Fruit fly (Drosophila melanogaster): ENCODE data around the gene CG7231.

Gene CG7231

DNA sequence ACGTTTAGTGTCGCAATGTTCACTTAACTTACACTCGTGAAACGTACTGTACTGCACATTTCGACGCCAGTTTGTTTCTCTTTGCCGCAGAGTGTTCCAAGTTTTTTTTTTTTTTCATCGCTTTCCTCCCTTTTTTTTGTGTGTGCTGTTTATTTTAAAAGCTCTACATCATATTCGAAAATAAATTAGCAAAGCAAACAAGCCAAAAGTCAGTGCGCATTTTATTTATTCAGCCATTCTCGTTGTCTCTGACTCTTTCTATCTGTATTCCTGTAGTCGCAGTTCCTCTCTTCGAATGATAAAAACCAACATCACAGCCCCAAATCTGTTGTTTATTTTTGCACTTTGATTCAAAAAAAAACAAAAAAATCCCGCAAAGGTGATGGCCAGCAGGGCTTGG lies 29.2 kb upstream of the CG7231 start:
- TF ChIP-seq h (optimal IDR thresholded peaks at IDR 0.05) (no peak), insv (optimal IDR thresholded peaks at IDR 0.05) (no peak), ttk (optimal IDR thresholded peaks at IDR 0.05) (no peak), Sin3A (optimal IDR thresholded peaks at IDR 0.05) (no peak), Myc (optimal IDR thresholded peaks at IDR 0.05) (no peak), psq (optimal IDR thresholded peaks at IDR 0.05) (no peak)

DNA sequence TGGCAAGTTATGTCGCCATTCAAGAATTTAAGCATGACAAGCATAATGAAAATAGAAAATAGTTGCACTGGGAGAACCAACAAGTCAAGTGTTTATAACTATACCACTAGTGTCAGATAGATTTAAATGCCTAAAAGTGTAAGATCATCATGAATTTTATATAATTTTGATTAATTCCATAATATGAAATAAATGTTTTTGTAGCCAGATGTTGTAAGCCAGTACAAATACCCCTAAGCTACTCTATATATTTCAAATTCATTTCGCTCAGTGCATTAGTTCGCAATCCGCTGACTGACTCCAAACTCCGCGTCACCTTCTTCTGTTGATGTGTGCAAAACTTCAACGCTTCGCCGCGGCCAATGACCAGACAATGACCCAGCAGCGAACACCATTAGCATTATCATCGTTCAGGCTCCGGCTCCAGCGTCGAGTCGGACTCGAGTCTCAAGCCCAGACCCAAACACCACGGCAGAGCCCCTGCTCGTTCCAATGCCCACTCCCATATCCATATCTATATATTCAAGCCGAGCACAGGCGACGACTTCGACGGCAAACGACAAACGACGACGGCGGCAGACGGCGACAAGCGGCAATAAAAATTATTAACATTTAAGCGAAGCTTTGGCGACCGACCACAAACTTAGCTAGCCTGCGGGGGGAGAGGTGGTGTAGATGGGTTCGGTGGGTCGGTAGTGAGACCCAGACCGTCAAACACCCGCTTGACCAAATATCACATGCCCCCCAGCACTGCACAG lies 27.3 kb upstream of the CG7231 start:
- TF ChIP-seq h (optimal IDR thresholded peaks at IDR 0.05) (no peak), Myc (optimal IDR thresholded peaks at IDR 0.05) (no peak), insv (optimal IDR thresholded peaks at IDR 0.05) (no peak), psq (optimal IDR thresholded peaks at IDR 0.05) (no peak)

DNA sequence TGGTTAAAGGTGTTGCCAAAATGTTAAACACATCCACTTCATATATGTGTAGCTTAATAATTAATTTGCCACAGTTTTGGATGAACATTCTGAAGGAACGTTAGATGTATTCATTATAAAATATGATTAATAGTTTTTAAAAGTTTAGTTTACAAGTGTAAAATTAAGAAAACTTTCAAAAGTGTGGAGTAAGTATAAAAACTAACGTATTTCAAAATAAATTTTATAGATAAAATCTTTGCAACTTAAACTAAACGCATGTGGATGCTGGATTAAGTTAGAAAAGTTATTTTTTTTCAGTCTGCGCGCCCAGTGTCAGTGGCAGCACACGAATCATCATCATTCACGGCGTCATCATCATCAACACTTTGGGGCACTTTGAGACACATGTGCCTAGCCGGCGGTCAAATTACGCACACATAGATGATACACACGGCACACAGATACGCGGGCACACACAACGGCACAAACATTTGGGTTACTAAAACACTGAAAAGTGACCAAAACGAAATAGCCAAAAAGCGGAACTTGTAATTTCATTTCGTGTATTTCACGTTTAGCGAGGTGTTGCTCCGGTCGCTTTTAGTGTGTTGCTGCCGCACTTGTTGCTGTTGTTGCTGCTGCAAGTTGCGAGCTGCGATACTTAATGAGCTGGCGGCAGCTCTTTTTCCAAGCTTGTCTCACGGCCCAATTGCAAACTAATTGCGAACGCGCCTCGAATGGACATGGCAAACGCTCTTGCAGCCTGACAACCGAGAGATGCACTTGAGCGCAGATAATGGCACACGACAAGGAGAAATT lies 26.5 kb upstream of the CG7231 start:
- TF ChIP-seq ttk (optimal IDR thresholded peaks at IDR 0.05) = no peak
- no peak for TF ChIP-seq Myc (optimal IDR thresholded peaks at IDR 0.05)
- TF ChIP-seq insv (optimal IDR thresholded peaks at IDR 0.05) = no peak
- no peak for TF ChIP-seq psq (optimal IDR thresholded peaks at IDR 0.05)
- no peak for TF ChIP-seq Sin3A (optimal IDR thresholded peaks at IDR 0.05)
- no peak for TF ChIP-seq h (optimal IDR thresholded peaks at IDR 0.05)

DNA sequence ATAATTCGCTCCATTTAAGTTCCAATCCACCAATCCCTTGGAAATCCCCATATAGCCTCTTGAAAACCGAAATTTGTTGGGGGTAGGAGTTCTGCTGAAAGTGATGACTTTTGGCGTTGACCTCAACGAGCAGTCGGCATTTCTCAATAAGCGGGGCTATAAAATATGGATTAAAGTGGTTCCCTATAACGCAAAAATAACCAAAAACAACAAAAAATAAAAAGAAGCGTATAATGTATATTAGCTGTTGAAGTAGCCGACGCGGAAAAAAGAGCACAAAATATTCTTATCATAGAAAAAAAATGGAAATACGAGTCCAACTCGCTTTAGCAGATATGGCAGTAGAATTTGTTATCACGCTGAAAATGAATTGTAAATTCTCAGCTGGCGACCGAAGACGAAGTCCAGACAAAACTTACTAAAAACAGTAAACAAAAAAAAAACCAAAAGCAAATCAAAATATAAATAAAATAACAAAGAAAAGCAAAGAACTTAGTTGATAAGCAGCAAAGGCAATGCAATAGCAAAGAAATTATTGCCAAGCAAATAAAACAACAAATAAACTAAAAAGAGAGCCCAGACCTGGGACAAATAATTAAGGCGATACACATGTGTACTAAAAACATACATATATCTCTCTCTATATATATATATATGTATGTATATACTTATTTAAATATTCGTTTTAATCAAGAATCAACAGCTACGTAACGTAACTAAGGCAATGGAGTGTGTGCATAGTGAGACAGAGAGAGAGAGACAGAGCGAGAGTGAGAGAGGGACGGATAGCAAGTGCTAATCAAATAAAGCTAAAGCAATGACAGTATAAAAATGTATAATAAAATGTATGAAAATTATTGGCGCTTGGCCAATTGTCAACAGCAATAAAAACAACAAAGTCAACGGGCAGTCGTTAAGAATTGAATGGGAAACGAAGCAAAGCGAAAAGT lies 22.9 kb upstream of the CG7231 start:
- no peak for TF ChIP-seq psq (optimal IDR thresholded peaks at IDR 0.05)
- no peak for TF ChIP-seq Sin3A (optimal IDR thresholded peaks at IDR 0.05)
- TF ChIP-seq h (optimal IDR thresholded peaks at IDR 0.05) = no peak
- no peak for TF ChIP-seq insv (optimal IDR thresholded peaks at IDR 0.05)
- TF ChIP-seq Myc (optimal IDR thresholded peaks at IDR 0.05) = no peak
- no peak for TF ChIP-seq ttk (optimal IDR thresholded peaks at IDR 0.05)

DNA sequence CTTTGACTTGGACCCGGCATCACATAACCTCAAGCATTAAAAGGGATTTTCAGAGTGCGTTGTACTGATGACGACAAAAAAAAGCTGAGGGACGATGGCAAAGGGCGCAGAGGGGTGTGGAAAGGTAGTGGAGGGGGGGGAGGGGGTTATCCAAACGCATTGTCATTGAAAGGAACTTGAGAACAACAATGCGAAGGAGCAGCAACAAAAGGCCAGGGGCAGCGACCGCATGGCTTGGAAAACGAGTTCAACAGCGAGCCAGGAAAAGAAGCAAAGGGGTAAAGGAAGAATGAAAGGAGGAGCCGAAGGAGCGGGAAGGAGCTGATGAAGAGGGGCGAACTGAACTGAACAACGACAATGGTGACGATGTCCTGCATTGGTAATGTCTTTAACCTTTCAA lies 21.5 kb upstream of the CG7231 start:
- TF ChIP-seq h (optimal IDR thresholded peaks at IDR 0.05) (no peak), insv (optimal IDR thresholded peaks at IDR 0.05) (no peak), psq (optimal IDR thresholded peaks at IDR 0.05) (no peak)

DNA sequence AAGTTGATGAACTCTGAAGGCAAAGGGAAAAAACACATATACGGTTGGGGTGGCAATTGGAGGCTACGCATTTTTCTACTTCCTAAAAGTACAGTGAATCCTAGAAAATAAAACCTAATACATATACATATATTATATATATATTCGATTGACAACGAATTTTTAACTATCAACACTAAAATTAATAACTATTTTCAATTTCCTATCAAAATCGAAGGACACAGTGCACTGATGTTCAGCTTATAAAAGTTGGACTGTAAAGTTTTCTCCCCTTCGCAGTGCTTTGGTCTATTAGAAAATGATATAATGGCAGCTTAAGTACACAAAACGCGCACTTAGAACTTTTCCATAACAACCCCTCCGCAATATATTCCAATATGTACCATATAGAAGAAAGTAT lies 20.9 kb upstream of the CG7231 start:
- TF ChIP-seq insv (optimal IDR thresholded peaks at IDR 0.05) (no peak), h (optimal IDR thresholded peaks at IDR 0.05) (no peak), psq (optimal IDR thresholded peaks at IDR 0.05) (no peak), Sin3A (optimal IDR thresholded peaks at IDR 0.05) (no peak), ttk (optimal IDR thresholded peaks at IDR 0.05) (no peak), Myc (optimal IDR thresholded peaks at IDR 0.05) (no peak)

DNA sequence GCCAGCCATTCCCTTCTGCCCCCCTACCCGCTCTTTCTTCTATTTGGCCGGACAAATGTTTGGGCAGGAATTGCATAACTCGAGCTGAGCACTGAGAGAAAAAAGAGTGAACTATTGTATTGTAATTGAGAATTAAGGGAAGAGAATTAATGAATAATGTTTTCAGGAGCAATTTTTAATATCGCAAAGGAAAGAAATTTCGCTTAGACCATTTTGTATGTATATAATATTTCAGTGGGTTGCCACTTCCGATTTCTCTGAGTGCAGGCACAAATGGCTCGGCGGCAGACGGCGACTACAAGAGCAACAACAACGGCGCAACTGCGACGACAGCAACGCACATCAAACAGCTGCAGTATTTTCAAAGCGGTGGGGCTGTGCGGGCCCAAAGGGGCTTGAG lies 19.1 kb upstream of the CG7231 start:
- TF ChIP-seq insv (optimal IDR thresholded peaks at IDR 0.05) = no peak
- no peak for TF ChIP-seq Sin3A (optimal IDR thresholded peaks at IDR 0.05)
- no peak for TF ChIP-seq h (optimal IDR thresholded peaks at IDR 0.05)
- no peak for TF ChIP-seq ttk (optimal IDR thresholded peaks at IDR 0.05)
- no peak for TF ChIP-seq Myc (optimal IDR thresholded peaks at IDR 0.05)
- no peak for TF ChIP-seq psq (optimal IDR thresholded peaks at IDR 0.05)

DNA sequence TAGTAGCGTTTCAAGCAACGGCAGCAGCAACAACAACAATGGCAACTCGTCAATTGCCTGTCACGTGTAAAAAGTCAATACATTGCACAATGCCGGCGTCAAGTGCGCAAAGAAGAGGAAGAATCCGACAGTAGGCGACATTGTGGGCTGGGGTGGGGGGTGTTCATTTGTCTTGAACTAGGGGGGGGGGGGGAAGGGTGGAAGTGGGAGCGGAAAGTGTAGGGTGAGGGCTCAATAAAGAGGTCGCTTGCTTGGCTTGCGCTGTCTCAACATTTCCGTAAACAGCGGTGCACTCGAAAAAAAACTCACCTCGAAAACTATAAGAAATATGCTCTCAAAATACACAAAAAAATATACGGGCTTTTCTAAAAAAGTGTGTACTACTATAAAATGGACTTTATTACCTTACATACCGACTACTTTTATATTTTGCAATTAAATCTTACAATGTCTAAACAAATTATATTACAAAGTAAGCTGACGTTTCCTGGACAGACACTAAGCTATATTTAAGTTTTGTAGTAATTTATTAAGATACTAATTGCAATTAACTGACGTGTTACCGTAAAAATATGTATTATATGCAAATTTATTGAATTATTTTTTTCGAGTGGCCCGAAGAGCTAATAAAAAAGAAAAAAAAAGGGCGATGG lies 17.8 kb upstream of the CG7231 start:
- TF ChIP-seq Myc (optimal IDR thresholded peaks at IDR 0.05) = no peak

DNA sequence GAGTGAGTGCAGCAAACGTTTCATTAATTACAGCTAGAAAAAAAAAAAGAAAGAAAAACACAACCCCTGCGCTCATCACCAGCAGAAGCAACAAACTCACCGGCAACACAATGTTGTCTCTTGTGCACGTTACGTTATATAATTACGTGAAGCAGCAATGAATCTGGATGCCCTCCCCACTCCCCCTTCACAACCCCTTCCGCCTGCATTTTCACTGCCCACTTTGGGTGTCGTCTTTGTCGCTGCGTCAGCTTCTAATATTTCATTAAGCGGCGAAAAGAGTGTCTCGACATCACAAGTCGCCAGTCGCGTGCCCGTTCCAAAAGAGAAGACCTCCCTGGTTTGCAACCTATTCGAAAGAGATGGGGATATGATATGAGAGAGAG lies 17.3 kb upstream of the CG7231 start:
- TF ChIP-seq insv (optimal IDR thresholded peaks at IDR 0.05) = no peak
- TF ChIP-seq psq (optimal IDR thresholded peaks at IDR 0.05) = no peak
- no peak for TF ChIP-seq ttk (optimal IDR thresholded peaks at IDR 0.05)
- no peak for TF ChIP-seq h (optimal IDR thresholded peaks at IDR 0.05)
- no peak for TF ChIP-seq Sin3A (optimal IDR thresholded peaks at IDR 0.05)
- TF ChIP-seq Myc (optimal IDR thresholded peaks at IDR 0.05) = no peak

DNA sequence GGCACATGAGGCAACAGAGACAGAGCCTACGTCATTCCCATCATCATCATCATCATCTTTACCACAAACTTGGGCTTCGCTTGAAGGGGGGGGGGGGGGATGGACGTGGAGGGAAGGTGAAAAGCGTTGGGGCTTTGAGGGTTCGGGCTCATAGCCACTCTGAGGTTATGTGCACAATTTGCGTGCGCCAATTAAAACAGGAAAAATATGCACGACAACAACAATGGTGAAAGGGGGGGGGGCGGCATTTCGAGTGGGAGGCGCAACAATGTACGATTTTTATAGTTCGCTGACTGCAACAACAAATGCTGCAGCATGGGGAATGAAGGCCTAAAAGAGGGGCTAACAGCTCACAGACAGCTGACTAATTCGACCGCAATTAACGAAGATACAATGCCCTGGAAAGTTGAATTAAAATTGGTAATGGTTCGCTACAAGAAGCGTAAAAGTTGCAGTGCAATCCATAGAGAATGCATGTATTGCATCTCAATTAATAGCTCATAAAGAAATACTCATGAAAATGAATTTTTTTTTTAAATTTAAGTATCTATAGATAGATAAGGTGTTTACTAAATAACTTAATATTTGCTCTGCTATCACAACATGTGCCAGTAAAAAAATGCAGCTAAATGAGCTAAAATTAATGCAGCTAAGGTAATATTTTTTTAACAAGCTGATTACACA lies 16.7 kb upstream of the CG7231 start:
- TF ChIP-seq ttk (optimal IDR thresholded peaks at IDR 0.05) (no peak), psq (optimal IDR thresholded peaks at IDR 0.05) (no peak), Myc (optimal IDR thresholded peaks at IDR 0.05) (no peak), Sin3A (optimal IDR thresholded peaks at IDR 0.05) (no peak), h (optimal IDR thresholded peaks at IDR 0.05) (no peak), insv (optimal IDR thresholded peaks at IDR 0.05) (no peak)

DNA sequence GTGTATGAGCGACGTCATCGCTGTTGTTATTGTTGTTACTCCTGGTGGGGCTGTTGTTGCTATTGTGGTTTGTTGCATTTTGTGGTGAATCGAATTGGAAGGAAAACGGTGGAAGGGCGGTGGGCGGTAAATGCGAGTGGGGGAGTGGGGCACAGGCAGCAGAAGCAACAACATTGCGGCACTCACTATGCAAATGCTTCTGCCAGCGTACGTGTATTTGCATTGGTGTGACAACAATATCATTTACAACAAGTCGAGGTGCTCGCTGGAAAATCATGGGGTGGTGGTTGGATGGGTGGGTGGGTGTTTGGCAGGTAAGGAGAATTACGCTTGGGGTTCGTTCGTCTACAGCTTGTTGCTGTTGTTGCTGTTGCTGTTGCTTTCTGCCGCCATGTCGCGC lies 16.1 kb upstream of the CG7231 start:
- TF ChIP-seq Myc (optimal IDR thresholded peaks at IDR 0.05) (no peak), h (optimal IDR thresholded peaks at IDR 0.05) (no peak), ttk (optimal IDR thresholded peaks at IDR 0.05) (no peak), insv (optimal IDR thresholded peaks at IDR 0.05) (no peak), Sin3A (optimal IDR thresholded peaks at IDR 0.05) (no peak), psq (optimal IDR thresholded peaks at IDR 0.05) (no peak)

Measured in Kc167 (cell line).